Worm (Caenorhabditis elegans): ENCODE data around the gene Y48A6B.8.
A peak's percentile ranks its signal among the peaks of the same experiment; 100 is the strongest.
"Not testable (repeated sequence)": the region's sequence is repeated elsewhere in the genome, so short reads cannot be mapped to it uniquely, and the experiment has no call there.

Y48A6B.8 gene

DNA sequence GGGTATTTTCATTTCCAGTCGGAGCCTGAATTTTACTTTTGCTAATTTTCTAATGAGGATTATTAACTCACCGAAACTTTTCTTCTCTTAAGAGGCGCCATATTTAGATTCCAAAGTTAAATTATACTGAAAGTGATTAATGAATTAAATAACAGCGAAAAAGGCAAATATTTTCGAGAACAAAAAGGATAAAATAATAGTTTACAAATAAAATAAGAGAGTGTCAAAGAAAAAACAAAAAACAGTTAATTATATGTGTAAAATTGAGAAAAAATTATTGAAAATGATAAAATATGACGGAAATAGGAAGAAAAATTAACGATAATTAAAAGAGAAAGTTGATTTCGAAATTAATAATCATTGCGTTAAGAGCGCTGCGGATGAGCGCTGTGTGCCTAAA lies at the start of gene Y48A6B.8:
Gene Y48A6B.8, minus strand, starts transcription at position 101 of the 400 bp plus-strand sequence.
- TF ChIP-seq nfya-1 (tag; optimal IDR thresholded peaks at IDR 0.05; ENCODE audit: insufficient read depth); unc-39 (tag; optimal IDR thresholded peaks at IDR 0.05); jun-1 (tag; optimal IDR thresholded peaks at IDR 0.05): not testable (repeated sequence)

DNA sequence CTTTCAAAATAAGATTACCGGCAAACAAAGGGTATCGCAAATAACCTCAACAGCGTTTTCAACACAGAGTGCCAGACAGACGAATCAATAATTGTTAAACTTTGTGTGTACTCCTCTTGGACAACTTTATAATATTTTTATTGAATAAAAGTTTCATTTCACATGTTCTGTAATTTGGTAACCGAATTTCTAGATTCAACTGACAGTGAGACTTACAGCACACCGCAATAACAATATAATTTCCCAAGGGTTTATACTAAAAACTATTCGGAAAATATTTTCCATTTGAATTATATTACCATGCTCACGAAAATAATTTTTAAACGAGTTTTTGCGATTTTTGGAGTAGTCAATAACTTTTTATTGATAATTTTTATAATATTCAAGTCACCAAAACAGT lies 48.2 kb upstream of the Y48A6B.8 start, which contains the start of gene str-246:
Gene str-246, plus strand, starts transcription at position 301 of the 400 bp plus-strand sequence.
- TF ChIP-seq nhr-76 (tag; optimal IDR thresholded peaks at IDR 0.05) = no peak
- no peak for TF ChIP-seq elt-2 (tag; optimal IDR thresholded peaks at IDR 0.05)
- TF ChIP-seq skn-1 (tag; optimal IDR thresholded peaks at IDR 0.05) = no peak
- TF ChIP-seq tbx-2 (tag; optimal IDR thresholded peaks at IDR 0.05) = no peak
- TF ChIP-seq nhr-43 (tag; optimal IDR thresholded peaks at IDR 0.05; ENCODE audit: poor library complexity, severe bottlenecking) = no peak

DNA sequence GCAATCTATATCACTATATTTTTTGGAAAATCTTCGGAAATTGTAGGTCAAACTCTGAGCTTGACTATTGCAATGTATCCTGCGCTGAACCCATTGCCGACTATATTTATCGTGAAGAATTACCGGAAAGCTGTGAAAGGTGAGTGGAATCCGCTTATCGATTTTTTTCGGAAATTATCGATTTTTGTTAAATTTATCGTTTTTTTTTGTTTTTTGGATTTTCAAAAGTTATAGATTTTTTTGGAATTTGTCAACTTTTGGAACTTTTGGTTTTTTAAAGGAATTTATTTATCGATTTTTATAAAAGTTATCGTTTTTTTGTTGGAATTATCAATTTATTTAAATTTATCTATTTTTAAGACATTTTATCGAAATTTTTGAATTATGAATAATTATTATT lies 47.5 kb upstream of the Y48A6B.8 start:
- TF ChIP-seq ceh-9 (tag; optimal IDR thresholded peaks at IDR 0.05) = no peak
- TF ChIP-seq ceh-28 (tag; optimal IDR thresholded peaks at IDR 0.05) = peak; percentile 65

DNA sequence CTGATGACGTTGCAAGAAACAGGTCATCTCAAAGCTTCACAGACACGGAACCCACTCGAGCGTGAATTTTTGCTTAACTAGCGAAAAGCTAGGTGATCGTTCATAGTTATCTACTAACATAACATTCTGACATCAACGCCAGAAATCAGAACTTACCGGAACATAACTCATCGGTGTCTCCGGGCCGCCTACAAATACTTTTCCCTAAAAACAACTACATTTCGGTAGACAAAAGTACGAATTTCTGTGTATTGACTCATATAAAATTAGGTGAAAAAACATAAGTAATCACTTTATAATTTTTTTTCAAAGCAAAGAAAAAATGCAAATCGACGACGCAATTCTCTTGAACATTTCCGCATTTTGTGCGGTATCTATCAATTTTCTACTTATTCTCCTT lies 45.0 kb upstream of the Y48A6B.8 start, which contains the start of gene str-261:
Gene str-261, plus strand, starts transcription at position 301 of the 400 bp plus-strand sequence.
- TF ChIP-seq ceh-9 (tag; optimal IDR thresholded peaks at IDR 0.05) = no peak
- TF ChIP-seq mdl-1 (tag; optimal IDR thresholded peaks at IDR 0.05) = no peak
- TF ChIP-seq egl-27 (tag; optimal IDR thresholded peaks at IDR 0.05) = no peak
- TF ChIP-seq R02D3.7 (tag; optimal IDR thresholded peaks at IDR 0.05) = no peak
- no peak for TF ChIP-seq nhr-25 (tag; optimal IDR thresholded peaks at IDR 0.05)
- TF ChIP-seq nhr-11 (tag; optimal IDR thresholded peaks at IDR 0.05) = no peak
- no peak for TF ChIP-seq nhr-77 (tag; optimal IDR thresholded peaks at IDR 0.05)
- no peak for TF ChIP-seq unc-62 (GFP tag; optimal IDR thresholded peaks at IDR 0.05)
- TF ChIP-seq ama-1 (optimal IDR thresholded peaks at IDR 0.05) = no peak

DNA sequence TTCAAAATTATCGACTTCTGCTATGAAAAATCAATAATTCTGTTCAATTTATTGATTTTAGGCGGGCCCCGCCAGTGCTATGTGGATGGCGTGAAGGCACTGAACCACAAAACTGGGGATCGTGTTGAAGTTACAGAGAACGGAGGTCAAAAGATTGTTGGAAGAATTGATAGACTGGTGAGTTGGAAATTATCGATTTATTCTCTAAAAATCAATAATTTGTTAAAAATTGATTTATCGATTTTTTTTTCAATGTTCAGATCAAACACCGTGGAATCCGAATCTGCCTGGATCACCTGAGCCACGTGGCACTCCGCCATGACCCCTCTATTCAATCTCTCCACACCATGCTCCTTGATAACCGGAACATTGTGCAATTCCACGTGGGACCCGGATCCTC lies 41.0 kb upstream of the Y48A6B.8 start:
- TF ChIP-seq ceh-28 (tag; optimal IDR thresholded peaks at IDR 0.05) (peak; percentile 88), ztf-4 (tag; optimal IDR thresholded peaks at IDR 0.05) (no peak)

DNA sequence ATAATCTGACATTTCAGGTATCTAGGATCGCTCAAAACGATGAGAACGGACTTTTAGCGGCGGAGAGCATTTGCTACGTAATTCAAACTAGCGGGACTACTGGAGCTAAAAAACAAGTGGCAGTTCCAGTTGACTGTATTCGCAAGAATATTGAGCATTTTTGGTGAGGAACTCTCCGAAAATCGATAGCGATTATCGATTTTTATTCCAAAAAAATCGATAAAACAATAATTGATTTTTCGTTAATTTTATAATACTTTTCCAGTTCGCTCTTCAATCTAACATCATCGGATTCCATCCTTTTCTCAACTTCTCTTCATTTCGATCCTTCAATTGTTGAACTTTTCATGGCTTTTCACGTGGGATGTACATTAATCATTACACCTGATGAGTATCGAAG lies 40.0 kb upstream of the Y48A6B.8 start:
- TF ChIP-seq ceh-28 (tag; optimal IDR thresholded peaks at IDR 0.05) (peak; percentile 87), pqm-1 (tag; optimal IDR thresholded peaks at IDR 0.05) (no peak)

DNA sequence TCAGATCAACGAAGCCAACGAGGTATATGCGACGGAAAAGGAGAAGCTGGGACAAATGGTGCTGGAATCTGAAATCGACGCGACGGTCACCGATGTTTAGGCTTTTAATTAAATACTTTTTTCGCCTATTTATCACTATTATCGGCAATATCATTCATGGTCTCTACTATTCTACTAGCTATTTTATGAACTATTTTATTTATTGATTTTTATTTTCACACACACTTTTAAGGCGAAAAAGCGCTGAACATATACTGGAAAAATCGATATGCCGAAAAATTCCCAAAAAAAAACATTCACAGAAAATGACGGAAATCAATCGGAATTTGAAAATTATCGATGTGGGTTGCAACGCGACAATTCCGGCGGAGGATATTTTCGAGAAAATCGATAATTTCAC lies 39.3 kb upstream of the Y48A6B.8 start, which contains the start of gene W09D6.1:
Gene W09D6.1, plus strand, starts transcription at position 301 of the 400 bp plus-strand sequence.
- TF ChIP-seq fos-1 (tag; optimal IDR thresholded peaks at IDR 0.05) = no peak
- no peak for TF ChIP-seq nhr-11 (tag; optimal IDR thresholded peaks at IDR 0.05)
- TF ChIP-seq ceh-28 (tag; optimal IDR thresholded peaks at IDR 0.05) = peak; percentile 9

DNA sequence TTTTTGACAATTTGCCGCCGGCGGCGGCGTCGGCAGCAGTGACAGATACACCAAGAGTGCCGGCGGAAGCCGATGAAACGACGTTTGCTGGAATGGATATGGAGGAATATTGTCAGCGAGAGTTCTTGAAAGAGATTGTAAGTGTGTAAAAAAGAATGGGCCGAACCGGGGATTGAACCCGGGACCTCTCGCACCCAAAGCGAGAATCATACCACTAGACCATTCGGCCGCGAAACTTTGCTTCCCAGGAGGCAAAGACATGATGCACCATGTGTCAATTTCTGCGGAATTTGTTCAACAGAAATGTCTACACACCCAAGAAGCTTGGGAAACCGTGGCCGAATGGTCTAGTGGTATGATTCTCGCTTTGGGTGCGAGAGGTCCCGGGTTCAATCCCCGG lies 37.5 kb upstream of the Y48A6B.8 start:
- peak; percentile 86 for TF ChIP-seq lsy-12 (tag; optimal IDR thresholded peaks at IDR 0.05)
- TF ChIP-seq unc-62 (GFP tag; optimal IDR thresholded peaks at IDR 0.05) = no peak
- TF ChIP-seq pha-4 (tag; optimal IDR thresholded peaks at IDR 0.05) = peak; percentile 76
- TF ChIP-seq nfya-1 (tag; optimal IDR thresholded peaks at IDR 0.05; ENCODE audit: insufficient read depth) = peak; percentile 86
- peak; percentile 34 for TF ChIP-seq lin-15B (tag; optimal IDR thresholded peaks at IDR 0.05)
- TF ChIP-seq egl-5 (tag; optimal IDR thresholded peaks at IDR 0.05) = peak; percentile 33
- TF ChIP-seq ZK546.5 (tag; optimal IDR thresholded peaks at IDR 0.05) = no peak
- TF ChIP-seq nhr-12 (tag; optimal IDR thresholded peaks at IDR 0.05) = no peak
- TF ChIP-seq aly-2 (tag; optimal IDR thresholded peaks at IDR 0.05) = peak; percentile 22
- TF ChIP-seq mml-1 (tag; optimal IDR thresholded peaks at IDR 0.05) = no peak
- no peak for TF ChIP-seq elt-1 (tag; optimal IDR thresholded peaks at IDR 0.05)
- TF ChIP-seq elt-3 (tag; optimal IDR thresholded peaks at IDR 0.05) = peak in 1 of 3 experiments; percentile 41
- no peak for TF ChIP-seq nhr-76 (tag; optimal IDR thresholded peaks at IDR 0.05)
- TF ChIP-seq nhr-25 (tag; optimal IDR thresholded peaks at IDR 0.05) = peak; percentile 58
- peak; percentile 30 for TF ChIP-seq R02D3.7 (tag; optimal IDR thresholded peaks at IDR 0.05)
- TF ChIP-seq nhr-77 (tag; optimal IDR thresholded peaks at IDR 0.05) = peak; percentile 54
- TF ChIP-seq tbx-2 (tag; optimal IDR thresholded peaks at IDR 0.05) = peak; percentile 64
- peak; percentile 59 for TF ChIP-seq ceh-82 (tag; optimal IDR thresholded peaks at IDR 0.05)
- TF ChIP-seq elt-2 (tag; optimal IDR thresholded peaks at IDR 0.05) = peak; percentile 40
- TF ChIP-seq jun-1 (tag; optimal IDR thresholded peaks at IDR 0.05) = peak; percentile 37
- peak; percentile 84 for TF ChIP-seq skn-1 (tag; optimal IDR thresholded peaks at IDR 0.05)
- TF ChIP-seq nhr-43 (tag; optimal IDR thresholded peaks at IDR 0.05; ENCODE audit: poor library complexity, severe bottlenecking) = peak; percentile 82
- TF ChIP-seq lin-39 (tag; optimal IDR thresholded peaks at IDR 0.05) = peak; percentile 54
- TF ChIP-seq snpc-4 (tag; optimal IDR thresholded peaks at IDR 0.05) = peak; percentile 71
- no peak for TF ChIP-seq daf-12 (tag; optimal IDR thresholded peaks at IDR 0.05)
- no peak for TF ChIP-seq fos-1 (tag; optimal IDR thresholded peaks at IDR 0.05)
- peak; percentile 45 for TF ChIP-seq nhr-23 (tag; optimal IDR thresholded peaks at IDR 0.05)
- peak; percentile 25 for TF ChIP-seq ceh-16 (tag; optimal IDR thresholded peaks at IDR 0.05)
- TF ChIP-seq egl-27 (tag; optimal IDR thresholded peaks at IDR 0.05) = no peak
